Fruit fly (Drosophila melanogaster): ENCODE results near the gene CG5644.

dm6 chr3L:8947848-8948494 lies 31.7 kb downstream of the CG5644 start:
- TF ChIP-seq CG7101 (tag; optimal IDR thresholded peaks at IDR 0.05): no peak
- TF ChIP-seq cic (GFP tag; optimal IDR thresholded peaks at IDR 0.05): no peak
- TF ChIP-seq CG7045 (GFP tag; optimal IDR thresholded peaks at IDR 0.05): no peak
- TF ChIP-seq CG11617 (GFP tag; optimal IDR thresholded peaks at IDR 0.05): no peak
- TF ChIP-seq pad (GFP tag; optimal IDR thresholded peaks at IDR 0.05): no peak
- no peak for TF ChIP-seq Mnt (GFP tag; optimal IDR thresholded peaks at IDR 0.05)
- no peak for TF ChIP-seq bab1 (GFP tag; optimal IDR thresholded peaks at IDR 0.05)
- no peak for TF ChIP-seq CG33017 (tag; optimal IDR thresholded peaks at IDR 0.05)
- no peak for TF ChIP-seq kay (GFP tag; ENCODE audit: borderline replicate concordance)
- no peak for TF ChIP-seq CG14711 (tag; optimal IDR thresholded peaks at IDR 0.05)
- TF ChIP-seq Clk (GFP tag; optimal IDR thresholded peaks at IDR 0.05): no peak
- no peak for TF ChIP-seq ovo (GFP tag; optimal IDR thresholded peaks at IDR 0.05)
- TF ChIP-seq toe (GFP tag; optimal IDR thresholded peaks at IDR 0.05): no peak
- TF ChIP-seq Hr96 (GFP tag; optimal IDR thresholded peaks at IDR 0.05): no peak

Measured in whole organism, adult.